Worm (Caenorhabditis elegans): ENCODE measurements around the gene Y20C6A.4.

Gene Y20C6A.4

ce11 chrV:17414951-17415350 lies 34.9 kb downstream of the Y20C6A.4 start, which contains the start of gene T27C5.12:
TSS of gene T27C5.12 (plus strand) at chrV:17415251.
- TF ChIP-seq ztf-23 (GFP tag; IDR thresholded peaks at IDR 0.05) (no peak), klf-2 (GFP tag; conservative IDR thresholded peaks at IDR 0.05) (no peak), cog-1 (tag; optimal IDR thresholded peaks at IDR 0.05) (no peak), flt-1 (GFP tag; IDR thresholded peaks at IDR 0.05) (no peak), med-1 (GFP tag; optimal IDR thresholded peaks at IDR 0.05; ENCODE audit: insufficient read depth) (no peak), tab-1 (GFP tag; IDR thresholded peaks at IDR 0.05) (no peak), T22C8.4 (GFP tag; IDR thresholded peaks at IDR 0.05) (no peak), ztf-29 (GFP tag; IDR thresholded peaks at IDR 0.05) (no peak), ref-1 (GFP tag; conservative IDR thresholded peaks at IDR 0.05) (no peak)

DNA sequence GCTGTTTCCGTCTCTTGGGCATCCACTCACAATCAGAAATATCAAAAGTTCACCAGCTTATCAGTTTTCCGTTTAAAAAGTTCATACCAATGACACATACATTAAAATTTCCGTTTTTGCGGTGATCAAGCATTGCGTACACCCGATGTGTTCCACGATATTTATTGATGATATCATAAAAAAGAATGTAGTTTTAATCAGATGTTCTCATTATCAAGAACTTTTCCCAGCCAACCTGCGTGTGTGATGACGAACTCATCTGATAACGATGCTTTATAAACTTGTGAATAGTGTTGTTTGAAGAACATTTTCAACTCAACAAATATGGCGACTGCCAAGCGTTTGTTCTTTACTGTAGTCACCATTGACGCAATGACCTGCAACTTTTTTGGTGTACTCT lies 36.8 kb downstream of the Y20C6A.4 start, which contains the start of gene clc-21:
TSS of gene clc-21 (plus strand) at position 301 of the 400 bp plus-strand sequence.
- no peak for TF ChIP-seq ref-1 (GFP tag; conservative IDR thresholded peaks at IDR 0.05)
- no peak for TF ChIP-seq ztf-29 (GFP tag; IDR thresholded peaks at IDR 0.05)
- TF ChIP-seq cog-1 (tag; optimal IDR thresholded peaks at IDR 0.05) = no peak

ce11 chrV:17429262-17429661 lies 49.2 kb downstream of the Y20C6A.4 start:
- TF ChIP-seq tab-1 (GFP tag; IDR thresholded peaks at IDR 0.05) = no peak
- no peak for TF ChIP-seq T22C8.4 (GFP tag; IDR thresholded peaks at IDR 0.05)
- TF ChIP-seq ztf-29 (GFP tag; IDR thresholded peaks at IDR 0.05) = no peak
- no peak for TF ChIP-seq ref-1 (GFP tag; conservative IDR thresholded peaks at IDR 0.05)
- no peak for TF ChIP-seq med-1 (GFP tag; optimal IDR thresholded peaks at IDR 0.05; ENCODE audit: insufficient read depth)

- TF ChIP-seq ztf-23 (GFP tag; IDR thresholded peaks at IDR 0.05) (no peak), tab-1 (GFP tag; IDR thresholded peaks at IDR 0.05) (no peak), T22C8.4 (GFP tag; IDR thresholded peaks at IDR 0.05) (no peak), klf-2 (GFP tag; conservative IDR thresholded peaks at IDR 0.05) (no peak), med-1 (GFP tag; optimal IDR thresholded peaks at IDR 0.05; ENCODE audit: insufficient read depth) (no peak), flt-1 (GFP tag; IDR thresholded peaks at IDR 0.05) (no peak), ztf-29 (GFP tag; IDR thresholded peaks at IDR 0.05) (no peak), cog-1 (tag; optimal IDR thresholded peaks at IDR 0.05) (no peak), ref-1 (GFP tag; conservative IDR thresholded peaks at IDR 0.05) (no peak)
Measured at ce11 chrV:17430066-17430465, 50.0 kb downstream of the Y20C6A.4 start, which contains the start of gene T27C5.10. TSS of gene T27C5.10 (minus strand) at chrV:17430166.
